Worm (Caenorhabditis elegans) whole organism, early embryonic: ENCODE results near the gene Y54G2A.32.
"Not testable (repeated sequence)": the region's sequence is repeated elsewhere in the genome, so short reads cannot be mapped to it uniquely, and the experiment has no call there.

Source experiments
- B0310.2 ChIP-seq: sonication (generic microtip); optimal IDR thresholded peaks from 2 replicates; lab custom pipeline; 2016; ENCODE audit warnings: mild to moderate bottlenecking, missing genetic modification characterization, missing compliant biosample characterization
- F13C5.2 ChIP-seq: sonication (generic microtip); optimal IDR thresholded peaks from 2 replicates; lab custom pipeline; 2017; ENCODE audit warnings: mild to moderate bottlenecking, missing genetic modification characterization, inconsistent platforms, missing compliant biosample characterization
- aly-1 ChIP-seq: sonication (generic microtip); optimal IDR thresholded peaks from 2 replicates; lab custom pipeline; 2016; ENCODE audit warnings: missing genetic modification characterization, missing compliant biosample characterization
- ama-1 ChIP-seq: fragments of 150-350 bp; optimal IDR thresholded peaks from 2 replicates; lab custom pipeline; 2014
- ceh-13 ChIP-seq: fragments of 200-800 bp; sonication (Bioruptor generic); optimal IDR thresholded peaks from 2 replicates; lab custom pipeline; 2018; ENCODE audit warnings: mild to moderate bottlenecking, missing genetic modification characterization, missing compliant biosample characterization
- ceh-36 ChIP-seq: sonication (generic microtip); optimal IDR thresholded peaks from 2 replicates; lab custom pipeline; 2016; ENCODE audit warnings: missing genetic modification characterization, inconsistent platforms, missing compliant biosample characterization
- ets-7 ChIP-seq: sonication (generic microtip); optimal IDR thresholded peaks from 2 replicates; lab custom pipeline; 2016; ENCODE audit warnings: missing genotype, missing genetic modification characterization, missing compliant biosample characterization
- flt-1 ChIP-seq: fragments of 200-800 bp; sonication (Bioruptor generic); IDR thresholded peaks from 2 replicates; pipeline ENCODE4 v1.3.6; 2022; ENCODE audit warnings: missing genetic modification characterization, missing compliant biosample characterization
- hmbx-1 ChIP-seq: sonication (generic microtip); optimal IDR thresholded peaks from 2 replicates; lab custom pipeline; 2016; ENCODE audit warnings: mild to moderate bottlenecking, missing genetic modification characterization, missing compliant biosample characterization
- hmg-4 ChIP-seq: fragments of 200-800 bp; sonication (Bioruptor generic); optimal IDR thresholded peaks from 2 replicates; lab custom pipeline; 2018; ENCODE audit warnings: mild to moderate bottlenecking, missing genetic modification characterization, missing compliant biosample characterization
- hnd-1 ChIP-seq: sonication (generic microtip); optimal IDR thresholded peaks from 2 replicates; lab custom pipeline; 2016; ENCODE audit warnings: missing genetic modification characterization, missing compliant biosample characterization
- pes-1 ChIP-seq: fragments of 200-800 bp; sonication (Bioruptor generic); IDR thresholded peaks from 2 replicates; pipeline ENCODE4 v1.3.6; 2022; ENCODE audit warnings: missing genetic modification reagents, missing genetic modification characterization, missing compliant biosample characterization
- scrt-1 ChIP-seq: fragments of 200-800 bp; sonication (Bioruptor generic); IDR thresholded peaks from 2 replicates; pipeline ENCODE4 v1.3.6; 2022; ENCODE audit warnings: missing genetic modification characterization, missing compliant biosample characterization
- sea-1 ChIP-seq: fragments of 200-800 bp; sonication (Bioruptor generic); conservative IDR thresholded peaks from 2 replicates; pipeline ENCODE4 v1.3.6; 2022; ENCODE audit warnings: missing genetic modification characterization, missing compliant biosample characterization
- tbx-11 ChIP-seq: fragments of 200-800 bp; sonication (Bioruptor generic); IDR thresholded peaks from 2 replicates; pipeline ENCODE4 v1.3.6; 2022; ENCODE audit warnings: missing genetic modification characterization, missing compliant biosample characterization
- tbx-37 ChIP-seq: fragments of 200-800 bp; sonication (Bioruptor generic); conservative IDR thresholded peaks from 2 replicates; pipeline ENCODE4 v1.3.6; 2022; ENCODE audit warnings: missing genetic modification reagents, missing genetic modification characterization, missing compliant biosample characterization
- tra-4 ChIP-seq: sonication (generic microtip); optimal IDR thresholded peaks from 2 replicates; lab custom pipeline; 2017; ENCODE audit warnings: missing genetic modification characterization, missing compliant biosample characterization

The Y54G2A.32 gene

ce11 chrIV:2798339-2798738, 5.4 kb upstream of the Y54G2A.32 start, which contains the start of gene Y54G2A.52:
Y54G2A.52 (minus strand) TSS chrIV:2798686.
- TF ChIP-seq aly-1 (tag; lab: Kevin White, UChicago) (no peak), ama-1 (lab: Kevin White, UChicago) (no peak), flt-1 (GFP tag; lab: Robert Waterston, UW) (no peak), scrt-1 (GFP tag; lab: Robert Waterston, UW) (no peak), tbx-37 (GFP tag; lab: Robert Waterston, UW) (no peak), sea-1 (GFP tag; lab: Robert Waterston, UW) (no peak)

- TF ChIP-seq ets-7 (tag; lab: Kevin White, UChicago) (no peak), pes-1 (GFP tag; lab: Robert Waterston, UW) (no peak), ceh-13 (GFP tag; lab: Kevin White, UChicago) (no peak), hmbx-1 (tag; lab: Kevin White, UChicago) (no peak)
Observed at ce11 chrIV:2799389-2799788, 4.4 kb upstream of the Y54G2A.32 start, which contains the start of gene Y54G2A.10. Y54G2A.10 (plus strand) TSS chrIV:2799689.

DNA sequence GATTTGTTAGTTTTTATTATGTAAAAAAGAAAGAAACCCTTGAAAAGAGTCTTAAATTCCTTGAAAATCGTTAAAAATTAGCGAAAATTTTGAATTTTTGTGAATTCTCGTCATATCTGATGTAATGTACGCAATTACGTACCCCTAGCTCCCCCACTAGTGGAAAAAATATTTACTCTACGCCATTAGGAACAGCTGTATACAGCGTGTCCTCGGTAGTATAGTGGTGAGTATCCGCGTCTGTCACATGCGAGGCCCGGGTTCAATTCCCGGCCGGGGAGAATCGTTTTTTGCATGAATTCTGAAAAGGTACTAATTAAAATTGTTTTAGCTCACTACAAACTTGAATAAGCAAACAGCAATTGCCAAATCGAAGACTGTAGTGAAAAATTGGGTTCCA, 3.9 kb upstream of the Y54G2A.32 start:
- TF ChIP-seq scrt-1 (GFP tag; lab: Robert Waterston, UW) (no peak), tra-4 (tag; lab: Kevin White, UChicago) (no peak), sea-1 (GFP tag; lab: Robert Waterston, UW) (no peak), F13C5.2 (tag; lab: Kevin White, UChicago) (no peak), hmbx-1 (tag; lab: Kevin White, UChicago) (no peak), ama-1 (lab: Kevin White, UChicago) (no peak), ets-7 (tag; lab: Kevin White, UChicago) (no peak), aly-1 (tag; lab: Kevin White, UChicago) (no peak), hmg-4 (GFP tag; lab: Kevin White, UChicago) (no peak), tbx-11 (GFP tag; lab: Robert Waterston, UW) (no peak), tbx-37 (GFP tag; lab: Robert Waterston, UW) (no peak), flt-1 (GFP tag; lab: Robert Waterston, UW) (no peak), B0310.2 (tag; lab: Kevin White, UChicago) (no peak)

ce11 chrIV:2801004-2801403, 2.7 kb upstream of the Y54G2A.32 start:
- TF ChIP-seq hnd-1 (tag; lab: Kevin White, UChicago) (no peak), flt-1 (GFP tag; lab: Robert Waterston, UW) (0 out of 2 replicates have a peak, but pooled peaks have one; percentile 13), tra-4 (tag; lab: Kevin White, UChicago) (no peak), ceh-36 (no peak), F13C5.2 (tag; lab: Kevin White, UChicago) (no peak), tbx-11 (GFP tag; lab: Robert Waterston, UW) (no peak), sea-1 (GFP tag; lab: Robert Waterston, UW) (no peak), scrt-1 (GFP tag; lab: Robert Waterston, UW) (peak; percentile 38; the same call in 1 of the 2 replicates), hmg-4 (GFP tag; lab: Kevin White, UChicago) (no peak), pes-1 (GFP tag; lab: Robert Waterston, UW) (peak; percentile 54; the same call in 1 of the 2 replicates)

- not testable (repeated sequence) for TF ChIP-seq ama-1 (lab: Kevin White, UChicago); pes-1 (GFP tag; lab: Robert Waterston, UW); F13C5.2 (tag; lab: Kevin White, UChicago)
Observed at ce11 chrIV:2801558-2801957, 2.2 kb upstream of the Y54G2A.32 start, which contains the start of gene Y54G2A.44. Y54G2A.44 (plus strand) TSS chrIV:2801858.

DNA sequence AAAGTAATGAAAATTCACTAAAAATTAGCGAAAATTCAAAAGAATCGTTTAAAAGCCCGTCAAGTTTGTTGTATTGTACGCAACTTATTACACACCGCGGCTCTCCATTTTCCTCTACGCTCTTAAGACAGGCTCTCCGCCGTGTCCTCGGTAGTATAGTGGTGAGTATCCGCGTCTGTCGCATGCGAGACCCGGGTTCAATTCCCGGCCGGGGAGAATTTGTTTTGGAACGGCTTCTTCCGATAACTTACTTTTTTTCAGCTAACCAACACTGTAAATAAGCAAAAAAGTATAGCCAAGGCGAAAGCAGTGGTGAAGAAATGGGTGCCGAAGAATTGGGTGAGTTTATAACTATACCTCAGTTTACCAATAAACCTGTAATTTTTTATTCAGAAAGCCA, 1.6 kb upstream of the Y54G2A.32 start:
- peak; percentile 72 for TF ChIP-seq pes-1 (GFP tag; lab: Robert Waterston, UW)
- peak; percentile 50 for TF ChIP-seq ceh-36
- TF ChIP-seq ceh-13 (GFP tag; lab: Kevin White, UChicago): peak; percentile 37
- TF ChIP-seq B0310.2 (tag; lab: Kevin White, UChicago): peak; percentile 22
- peak; percentile 46 for TF ChIP-seq hmg-4 (GFP tag; lab: Kevin White, UChicago)
- peak; percentile 70 for TF ChIP-seq flt-1 (GFP tag; lab: Robert Waterston, UW)
- 0 out of 2 replicates have a peak, but pooled peaks have one; percentile 53 for TF ChIP-seq tbx-11 (GFP tag; lab: Robert Waterston, UW)
- TF ChIP-seq tra-4 (tag; lab: Kevin White, UChicago): no peak
- peak; percentile 38; the same call in 1 of the 2 replicates for TF ChIP-seq tbx-37 (GFP tag; lab: Robert Waterston, UW)
- no peak for TF ChIP-seq hmbx-1 (tag; lab: Kevin White, UChicago)
- no peak for TF ChIP-seq ets-7 (tag; lab: Kevin White, UChicago)
- 0 out of 2 replicates have a peak, but pooled peaks have one; percentile 40 for TF ChIP-seq sea-1 (GFP tag; lab: Robert Waterston, UW)
- peak; percentile 5 for TF ChIP-seq aly-1 (tag; lab: Kevin White, UChicago)
- TF ChIP-seq F13C5.2 (tag; lab: Kevin White, UChicago): no peak
- peak; percentile 14 for TF ChIP-seq hnd-1 (tag; lab: Kevin White, UChicago)
- TF ChIP-seq scrt-1 (GFP tag; lab: Robert Waterston, UW): peak; percentile 78
- no peak for TF ChIP-seq ama-1 (lab: Kevin White, UChicago)

- peak; percentile 69 for TF ChIP-seq hnd-1 (tag; lab: Kevin White, UChicago)
- peak; percentile 88 for TF ChIP-seq sea-1 (GFP tag; lab: Robert Waterston, UW)
- TF ChIP-seq hmbx-1 (tag; lab: Kevin White, UChicago): peak; percentile 49
- TF ChIP-seq flt-1 (GFP tag; lab: Robert Waterston, UW): peak; percentile 85
- peak; percentile 88 for TF ChIP-seq pes-1 (GFP tag; lab: Robert Waterston, UW)
- TF ChIP-seq B0310.2 (tag; lab: Kevin White, UChicago): peak; percentile 81
- no peak for TF ChIP-seq ama-1 (lab: Kevin White, UChicago)
- peak; percentile 81 for TF ChIP-seq tbx-11 (GFP tag; lab: Robert Waterston, UW)
- TF ChIP-seq tbx-37 (GFP tag; lab: Robert Waterston, UW): peak; percentile 64; the same call in 1 of the 2 replicates
- TF ChIP-seq aly-1 (tag; lab: Kevin White, UChicago): peak; percentile 65
- TF ChIP-seq F13C5.2 (tag; lab: Kevin White, UChicago): no peak
- peak; percentile 67 for TF ChIP-seq ceh-36
- peak; percentile 37 for TF ChIP-seq ets-7 (tag; lab: Kevin White, UChicago)
- TF ChIP-seq ceh-13 (GFP tag; lab: Kevin White, UChicago): peak; percentile 80
- peak; percentile 30 for TF ChIP-seq tra-4 (tag; lab: Kevin White, UChicago)
- peak; percentile 87 for TF ChIP-seq hmg-4 (GFP tag; lab: Kevin White, UChicago)
- TF ChIP-seq scrt-1 (GFP tag; lab: Robert Waterston, UW): peak; percentile 82
Observed at ce11 chrIV:2805525-2805924, 1.8 kb downstream of the Y54G2A.32 start, which contains the start of gene Y54G2A.45. Y54G2A.45 (plus strand) TSS chrIV:2805857.
